Fruit fly (Drosophila melanogaster): ENCODE measurements around the gene CG3323.

The CG3323 gene

DNA sequence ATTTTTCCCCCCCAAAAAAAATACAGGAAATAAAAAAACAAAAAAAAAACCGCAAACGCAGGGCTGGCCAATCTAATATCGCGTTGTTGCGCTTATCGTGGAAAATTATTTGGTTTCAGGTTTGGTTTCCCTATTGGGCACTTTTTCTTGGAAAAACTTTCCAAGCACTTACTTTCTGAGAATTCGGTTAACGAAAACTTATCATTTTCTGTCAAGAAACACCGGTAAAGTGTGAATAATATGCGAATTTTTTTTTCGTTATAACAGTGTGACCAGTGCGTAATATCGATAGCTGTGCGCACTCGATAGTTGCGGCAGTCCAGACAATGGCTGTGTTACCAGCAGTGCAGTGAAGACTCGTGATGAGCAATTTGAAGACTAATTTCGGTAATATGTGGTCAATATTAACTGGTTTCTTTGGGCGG is 17.0 kb upstream of the CG3323 start, which contains the start of gene Rnp4F (continued):
- TF ChIP-seq Ada2b (GFP tag; IDR thresholded peaks at IDR 0.05) (peak; percentile 44), CG1602 (GFP tag; optimal IDR thresholded peaks at IDR 0.05) (peak; percentile 62), pfk (GFP tag; optimal IDR thresholded peaks at IDR 0.05) (no peak)

DNA sequence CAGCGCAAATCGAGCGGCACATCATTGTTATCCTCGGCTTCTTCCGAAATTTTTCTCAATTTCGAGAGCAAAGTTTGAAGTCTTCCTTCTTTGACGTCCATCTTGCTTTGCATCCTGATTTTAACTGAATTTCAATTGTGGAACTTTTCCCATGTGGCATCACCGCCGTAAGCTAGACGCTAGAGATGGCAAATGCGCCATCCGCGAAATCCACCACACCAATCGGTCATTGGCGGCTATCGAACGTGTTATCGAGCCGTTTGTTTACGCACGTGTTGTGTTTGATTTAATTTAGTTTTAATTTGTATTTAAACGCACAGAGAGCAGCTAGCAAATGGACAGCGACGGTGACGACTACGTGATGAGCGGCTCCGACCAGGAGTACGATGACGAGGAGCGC is 11.7 kb upstream of the CG3323 start, which contains the start of the genes CG15930 and Sas10:
TSS of gene CG15930 (minus strand) at position 126 of the 400 bp plus-strand sequence.
TSS of gene Sas10 (plus strand) at position 240 of the 400 bp plus-strand sequence.
- no peak for TF ChIP-seq CG15479 (GFP tag; optimal IDR thresholded peaks at IDR 0.05)
- no peak for TF ChIP-seq dati (GFP tag; IDR thresholded peaks at IDR 0.05)
- TF ChIP-seq CG3407 (GFP tag; optimal IDR thresholded peaks at IDR 0.05) = no peak
- TF ChIP-seq stc (GFP tag; IDR thresholded peaks at IDR 0.05) = no peak
- TF ChIP-seq Blimp-1 (GFP tag; optimal IDR thresholded peaks at IDR 0.05) = no peak
- TF ChIP-seq fd96Cb (tag; optimal IDR thresholded peaks at IDR 0.05) = no peak
- TF ChIP-seq pb (GFP tag; optimal IDR thresholded peaks at IDR 0.05) = no peak
- no peak for TF ChIP-seq CG10543 (GFP tag; optimal IDR thresholded peaks at IDR 0.05)
- peak; percentile 5 for TF ChIP-seq CG33213 (GFP tag; optimal IDR thresholded peaks at IDR 0.05)
- TF ChIP-seq vfl (GFP tag; optimal IDR thresholded peaks at IDR 0.05) = no peak
- TF ChIP-seq run (tag; optimal IDR thresholded peaks at IDR 0.05) = no peak
- TF ChIP-seq jumu (GFP tag; optimal IDR thresholded peaks at IDR 0.05) = no peak
- no peak for TF ChIP-seq hkb (optimal IDR thresholded peaks at IDR 0.05)
- TF ChIP-seq hkb (GFP tag; IDR thresholded peaks at IDR 0.05) = no peak
- TF ChIP-seq tup (GFP tag; optimal IDR thresholded peaks at IDR 0.05) = no peak
- no peak for TF ChIP-seq CG11723 (GFP tag; optimal IDR thresholded peaks at IDR 0.05)
- no peak for TF ChIP-seq CG9817 (tag; optimal IDR thresholded peaks at IDR 0.05)
- no peak for TF ChIP-seq Abd-B (GFP tag; optimal IDR thresholded peaks at IDR 0.05)
- TF ChIP-seq dm (GFP tag; optimal IDR thresholded peaks at IDR 0.05) = peak; percentile 88
- no peak for TF ChIP-seq Ssrp (tag; optimal IDR thresholded peaks at IDR 0.05)
- TF ChIP-seq ssp (GFP tag; IDR thresholded peaks at IDR 0.05) = no peak
- TF ChIP-seq Optix (GFP tag; IDR thresholded peaks at IDR 0.05) = no peak
- TF ChIP-seq Hr51 (GFP tag; optimal IDR thresholded peaks at IDR 0.05) = no peak
- no peak for TF ChIP-seq insv (GFP tag; optimal IDR thresholded peaks at IDR 0.05)
- no peak for TF ChIP-seq shn (GFP tag; optimal IDR thresholded peaks at IDR 0.05)
- TF ChIP-seq Ets97D (GFP tag; optimal IDR thresholded peaks at IDR 0.05) = peak; percentile 64
- no peak for TF ChIP-seq CG2129 (GFP tag; IDR thresholded peaks at IDR 0.05; ENCODE audit: partially characterized antibody)
- TF ChIP-seq TFAM (GFP tag; optimal IDR thresholded peaks at IDR 0.05) = no peak
- TF ChIP-seq sob (GFP tag; IDR thresholded peaks at IDR 0.05) = no peak
- TF ChIP-seq CG6854 (GFP tag; optimal IDR thresholded peaks at IDR 0.05) = no peak
- no peak for TF ChIP-seq CG13123 (GFP tag; optimal IDR thresholded peaks at IDR 0.05)
- no peak; the same call in 2 of the 3 replicates for TF ChIP-seq zen2 (GFP tag; IDR thresholded peaks at IDR 0.05; ENCODE audit: partially characterized antibody)
- no peak for TF ChIP-seq CG7987 (GFP tag; optimal IDR thresholded peaks at IDR 0.05)
- TF ChIP-seq B-H2 (GFP tag; optimal IDR thresholded peaks at IDR 0.05) = no peak
- no peak for TF ChIP-seq sug (tag; optimal IDR thresholded peaks at IDR 0.05)
- TF ChIP-seq gro (GFP tag; optimal IDR thresholded peaks at IDR 0.05) = no peak
- TF ChIP-seq CG8478 (optimal IDR thresholded peaks at IDR 0.05) = no peak
- no peak for TF ChIP-seq ftz-f1 (GFP tag; optimal IDR thresholded peaks at IDR 0.05)
- no peak for TF ChIP-seq toy (GFP tag; IDR thresholded peaks at IDR 0.05)
- TF ChIP-seq Ets65A (GFP tag) = no peak
- no peak for TF ChIP-seq fd3F (GFP tag; optimal IDR thresholded peaks at IDR 0.05)
- TF ChIP-seq CG31441 (GFP tag; IDR thresholded peaks at IDR 0.05) = no peak
- no peak for TF ChIP-seq CG11504 (tag; optimal IDR thresholded peaks at IDR 0.05)
- TF ChIP-seq eve (GFP tag; optimal IDR thresholded peaks at IDR 0.05) = no peak
- no peak for TF ChIP-seq jigr1 (GFP tag; IDR thresholded peaks at IDR 0.05)
- no peak for TF ChIP-seq ab (GFP tag; optimal IDR thresholded peaks at IDR 0.05)
- no peak for TF ChIP-seq tll (GFP tag; optimal IDR thresholded peaks at IDR 0.05)
- TF ChIP-seq CG6654 (GFP tag; optimal IDR thresholded peaks at IDR 0.05) = no peak
